Fruit fly (Drosophila melanogaster): Measurements from ENCODE around the gene Past1.

Past1 gene

dm6 chr3R:12727944-12728649 is 31.0 kb downstream of the Past1 start (continued):
- no peak for TF ChIP-seq unc-4 (GFP tag; IDR thresholded peaks at IDR 0.05; ENCODE audit: partially characterized antibody)
- no peak for TF ChIP-seq NC2α (GFP tag; optimal IDR thresholded peaks at IDR 0.05)
- TF ChIP-seq CG6854 (GFP tag; optimal IDR thresholded peaks at IDR 0.05), result no peak
- no peak for TF ChIP-seq CG30020 (tag; optimal IDR thresholded peaks at IDR 0.05)
- TF ChIP-seq CG31365 (tag; optimal IDR thresholded peaks at IDR 0.05), result no peak
- TF ChIP-seq CG8478 (optimal IDR thresholded peaks at IDR 0.05), result no peak
- TF ChIP-seq CG11247 (GFP tag; IDR thresholded peaks at IDR 0.05), result no peak
- TF ChIP-seq CG17802 (tag; optimal IDR thresholded peaks at IDR 0.05), result no peak
- TF ChIP-seq Lpt (GFP tag; optimal IDR thresholded peaks at IDR 0.05), result no peak
- no peak for TF ChIP-seq CG3726 (GFP tag; IDR thresholded peaks at IDR 0.05)
- no peak for TF ChIP-seq Dip3 (GFP tag; optimal IDR thresholded peaks at IDR 0.05)
- no peak for TF ChIP-seq stwl (tag; optimal IDR thresholded peaks at IDR 0.05)
- TF ChIP-seq CG12299 (tag; optimal IDR thresholded peaks at IDR 0.05), result no peak
- TF ChIP-seq hb (GFP tag; IDR thresholded peaks at IDR 0.05; ENCODE audit: partially characterized antibody), result no peak
- TF ChIP-seq CG12744 (GFP tag; optimal IDR thresholded peaks at IDR 0.05), result no peak
- no peak for TF ChIP-seq CG31441 (GFP tag; IDR thresholded peaks at IDR 0.05)
- TF ChIP-seq CG8944 (GFP tag; optimal IDR thresholded peaks at IDR 0.05), result no peak
- no peak for TF ChIP-seq nerfin-2 (GFP tag; IDR thresholded peaks at IDR 0.05; ENCODE audit: partially characterized antibody)
- TF ChIP-seq CTCF (GFP tag; optimal IDR thresholded peaks at IDR 0.05), result no peak
- TF ChIP-seq Poxn (GFP tag; IDR thresholded peaks at IDR 0.05), result no peak
- TF ChIP-seq lilli (GFP tag; optimal IDR thresholded peaks at IDR 0.05), result no peak
- TF ChIP-seq crc (GFP tag; optimal IDR thresholded peaks at IDR 0.05), result no peak
- TF ChIP-seq HmgZ (tag; optimal IDR thresholded peaks at IDR 0.05), result no peak
- peak; percentile 21 for TF ChIP-seq tx (GFP tag; optimal IDR thresholded peaks at IDR 0.05)
- TF ChIP-seq CG17829 (tag; optimal IDR thresholded peaks at IDR 0.05), result no peak
- TF ChIP-seq Lim3 (GFP tag; IDR thresholded peaks at IDR 0.05), result no peak
- TF ChIP-seq pfk (GFP tag; optimal IDR thresholded peaks at IDR 0.05), result no peak
- no peak for TF ChIP-seq TFAM (GFP tag; optimal IDR thresholded peaks at IDR 0.05)
- peak; percentile 42; the same call in 1 of the 2 replicates for TF ChIP-seq sisA (GFP tag; IDR thresholded peaks at IDR 0.05)
- no peak for TF ChIP-seq Adf1 (GFP tag; IDR thresholded peaks at IDR 0.05)
- peak; percentile 51; the same call in 1 of the 3 replicates for TF ChIP-seq CG11456 (GFP tag; IDR thresholded peaks at IDR 0.05)
- no peak for TF ChIP-seq CG42726 (GFP tag; IDR thresholded peaks at IDR 0.05; ENCODE audit: partially characterized antibody)
- TF ChIP-seq phol (tag; optimal IDR thresholded peaks at IDR 0.05), result no peak
- TF ChIP-seq CG1792 (GFP tag; optimal IDR thresholded peaks at IDR 0.05), result peak; percentile 7
- TF ChIP-seq CG9609 (GFP tag; optimal IDR thresholded peaks at IDR 0.05), result no peak
- TF ChIP-seq chif (GFP tag; optimal IDR thresholded peaks at IDR 0.05), result peak in 1 of 2 experiments; percentile 19
- peak; percentile 20 for TF ChIP-seq CG3281 (GFP tag; optimal IDR thresholded peaks at IDR 0.05)
- TF ChIP-seq CG15479 (GFP tag; optimal IDR thresholded peaks at IDR 0.05), result no peak
- TF ChIP-seq C15 (GFP tag; IDR thresholded peaks at IDR 0.05), result no peak
- no peak for TF ChIP-seq Scr (GFP tag; IDR thresholded peaks at IDR 0.05; ENCODE audit: partially characterized antibody)
- peak; percentile 8 for TF ChIP-seq sd (tag; optimal IDR thresholded peaks at IDR 0.05)
- peak; percentile 24; the same call in 1 of the 2 replicates for TF ChIP-seq CG32772 (GFP tag; IDR thresholded peaks at IDR 0.05)
- TF ChIP-seq inv (GFP tag; IDR thresholded peaks at IDR 0.05; ENCODE audit: partially characterized antibody), result no peak
- TF ChIP-seq CG13296 (GFP tag; optimal IDR thresholded peaks at IDR 0.05), result no peak
- no peak for TF ChIP-seq exex (tag; optimal IDR thresholded peaks at IDR 0.05)
- TF ChIP-seq HLH3B (GFP tag; IDR thresholded peaks at IDR 0.05), result peak; percentile 29; the same call in 1 of the 2 replicates
- TF ChIP-seq Aef1 (GFP tag; IDR thresholded peaks at IDR 0.05), result no peak; the same call in 1 of the 3 replicates
- TF ChIP-seq ro (GFP tag; IDR thresholded peaks at IDR 0.05), result no peak
- peak; percentile 27; the same call in 1 of the 2 replicates for TF ChIP-seq CG10366 (GFP tag; IDR thresholded peaks at IDR 0.05)
- TF ChIP-seq CG9932 (GFP tag; IDR thresholded peaks at IDR 0.05), result no peak
- TF ChIP-seq ken (GFP tag; IDR thresholded peaks at IDR 0.05), result no peak

All from whole organism, embryonic.